Worm (Caenorhabditis elegans): ENCODE results near the gene scl-11.

DNA sequence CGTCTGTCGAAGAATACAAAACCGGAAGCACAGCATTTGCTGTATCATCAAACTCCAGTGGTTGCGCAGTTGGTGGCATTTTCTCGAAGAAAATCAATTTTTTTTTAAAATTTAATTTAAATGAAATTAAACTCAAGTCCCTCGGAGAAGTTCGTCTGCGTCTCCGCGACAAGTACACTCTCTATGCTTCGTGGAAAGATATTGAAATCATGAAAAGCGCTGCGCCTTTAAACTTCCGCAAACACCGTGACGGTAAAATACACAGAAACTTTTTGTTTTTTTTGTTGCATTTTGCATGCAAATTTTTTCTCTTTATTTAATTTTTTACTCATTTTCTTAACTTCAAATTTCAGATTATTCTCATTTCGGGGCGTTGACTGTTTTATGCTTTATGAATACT lies 47.5 kb downstream of the scl-11 start, which contains the start of the genes dli-1, tin-9.2 and exos-4.1:
- TF ChIP-seq W03F9.2 (tag; optimal IDR thresholded peaks at IDR 0.05) = peak; percentile 86
- no peak for TF ChIP-seq dao-5 (tag; optimal IDR thresholded peaks at IDR 0.05)

Data from whole organism, L4/young adult.